Worm (Caenorhabditis elegans) whole organism, L3 larva: ENCODE measurements around the gene ZK177.3.
A peak's percentile ranks its signal among the peaks of the same experiment; 100 is the strongest.

ENCODE experiments used
- R02D3.7 ChIP-seq: fragments of 150-350 bp; optimal IDR thresholded peaks from 2 replicates; lab custom pipeline; 2014; ENCODE audit warnings: missing biosample characterization, missing genetic modification characterization
- ZK546.5 ChIP-seq: sonication (generic microtip); optimal IDR thresholded peaks from 2 replicates; lab custom pipeline; 2017; ENCODE audit warnings: missing biosample characterization, missing genetic modification characterization
- aly-2 ChIP-seq: fragments of 150-350 bp; optimal IDR thresholded peaks from 2 replicates; lab custom pipeline; 2014; ENCODE audit warnings: missing biosample characterization, missing genetic modification characterization
- ama-1 ChIP-seq: fragments of 150-350 bp; optimal IDR thresholded peaks from 2 replicates; lab custom pipeline; 2018
- ceh-16 ChIP-seq: sonication (generic microtip); optimal IDR thresholded peaks from 2 replicates; lab custom pipeline; 2017; ENCODE audit warnings: missing biosample characterization, missing genetic modification characterization
- ceh-28 ChIP-seq: fragments of 150-350 bp; optimal IDR thresholded peaks from 2 replicates; lab custom pipeline; 2014; ENCODE audit warnings: missing biosample characterization, missing genetic modification reagents, missing genetic modification characterization
- ceh-9 ChIP-seq: sonication (generic microtip); optimal IDR thresholded peaks from 2 replicates; lab custom pipeline; 2018; ENCODE audit warnings: missing biosample characterization, missing genetic modification characterization
- egl-5 ChIP-seq: fragments of 150-350 bp; optimal IDR thresholded peaks from 2 replicates; lab custom pipeline; 2017; ENCODE audit warnings: missing biosample characterization, missing genetic modification reagents, missing genetic modification characterization, inconsistent platforms
- elt-1 ChIP-seq: fragments of 150-350 bp; optimal IDR thresholded peaks from 2 replicates; lab custom pipeline; 2014; ENCODE audit warnings: missing biosample characterization, missing genetic modification characterization
- elt-2 ChIP-seq: sonication (generic microtip); optimal IDR thresholded peaks from 2 replicates; lab custom pipeline; 2016; ENCODE audit warnings: missing genetic modification reagents, mild to moderate bottlenecking, missing genetic modification characterization, missing compliant biosample characterization
- elt-3 ChIP-seq, 3 experiments: fragments of 150-350 bp in 1 of 3; sonication (generic microtip) in 2 of 3; optimal IDR thresholded peaks; 2 replicates in 2 of 3; 4 replicates in 1 of 3; lab custom pipeline; 2014 to 2017; ENCODE audit warnings: missing biosample characterization in 3 of 3, missing genetic modification characterization in 3 of 3
- eor-1 ChIP-seq, 2 experiments: fragments of 150-350 bp; optimal IDR thresholded peaks; 2 replicates each; lab custom pipeline; 2014 to 2018; ENCODE audit warnings: missing biosample characterization in 2 of 2, missing genetic modification characterization in 2 of 2
- fkh-10 ChIP-seq: sonication (generic microtip); optimal IDR thresholded peaks from 2 replicates; lab custom pipeline; 2017; ENCODE audit warnings: missing biosample characterization, missing genetic modification reagents, missing genetic modification characterization
- fkh-2 ChIP-seq: fragments of 150-350 bp; optimal IDR thresholded peaks from 2 replicates; lab custom pipeline; 2014; ENCODE audit warnings: missing biosample characterization, missing genetic modification reagents, missing genetic modification characterization
- hmg-11 ChIP-seq: sonication (generic microtip); optimal IDR thresholded peaks from 2 replicates; lab custom pipeline; 2016; ENCODE audit warnings: missing genetic modification characterization, missing compliant biosample characterization
- jun-1 ChIP-seq: fragments of 150-350 bp; optimal IDR thresholded peaks from 2 replicates; lab custom pipeline; 2014; ENCODE audit warnings: missing biosample characterization, missing genetic modification reagents, missing genetic modification characterization
- lin-15B ChIP-seq: fragments of 150-350 bp; optimal IDR thresholded peaks from 2 replicates; lab custom pipeline; 2014; ENCODE audit warnings: missing biosample characterization, missing genetic modification characterization
- lin-39 ChIP-seq: fragments of 150-350 bp; optimal IDR thresholded peaks from 2 replicates; lab custom pipeline; 2018; ENCODE audit warnings: missing biosample characterization, missing genetic modification reagents, missing genetic modification characterization
- lsy-12 ChIP-seq: sonication (generic microtip); optimal IDR thresholded peaks from 2 replicates; lab custom pipeline; 2016; ENCODE audit warnings: mild to moderate bottlenecking, missing genetic modification characterization, missing compliant biosample characterization
- mdl-1 ChIP-seq: fragments of 150-350 bp; optimal IDR thresholded peaks from 2 replicates; lab custom pipeline; 2014; ENCODE audit warnings: missing biosample characterization, missing genetic modification characterization
- nfya-1 ChIP-seq: sonication (generic microtip); optimal IDR thresholded peaks from 2 replicates; lab custom pipeline; 2017; ENCODE audit warnings: missing genetic modification characterization, mild to moderate bottlenecking, missing compliant biosample characterization, antibody characterized with exemption, moderate library complexity; ENCODE audit not compliant: insufficient read depth
- nhr-11 ChIP-seq: fragments of 150-350 bp; optimal IDR thresholded peaks from 2 replicates; lab custom pipeline; 2014; ENCODE audit warnings: missing biosample characterization, missing genetic modification characterization
- nhr-12 ChIP-seq: fragments of 150-350 bp; optimal IDR thresholded peaks from 2 replicates; lab custom pipeline; 2014; ENCODE audit warnings: missing biosample characterization, missing genetic modification characterization
- nhr-23 ChIP-seq: fragments of 150-350 bp; optimal IDR thresholded peaks from 2 replicates; lab custom pipeline; 2014; ENCODE audit warnings: missing biosample characterization, missing genetic modification reagents, missing genetic modification characterization
- nhr-237 ChIP-seq: fragments of 150-350 bp; optimal IDR thresholded peaks from 2 replicates; lab custom pipeline; 2014; ENCODE audit warnings: missing biosample characterization, missing genetic modification characterization
- nhr-25 ChIP-seq: sonication (generic microtip); optimal IDR thresholded peaks from 2 replicates; lab custom pipeline; 2017; ENCODE audit warnings: missing biosample characterization, missing genetic modification characterization
- nhr-28 ChIP-seq: fragments of 150-350 bp; optimal IDR thresholded peaks from 2 replicates; lab custom pipeline; 2014; ENCODE audit warnings: missing biosample characterization, missing genetic modification characterization
- nhr-43 ChIP-seq: sonication (generic microtip); optimal IDR thresholded peaks from 2 replicates; lab custom pipeline; 2016; ENCODE audit warnings: mild to moderate bottlenecking, missing genetic modification characterization, missing compliant biosample characterization; ENCODE audit not compliant: poor library complexity, severe bottlenecking
- nhr-67 ChIP-seq: fragments of 150-350 bp; optimal IDR thresholded peaks from 2 replicates; lab custom pipeline; 2014; ENCODE audit warnings: missing biosample characterization, missing genetic modification characterization
- nhr-77 ChIP-seq: fragments of 150-350 bp; optimal IDR thresholded peaks from 2 replicates; lab custom pipeline; 2014; ENCODE audit warnings: missing biosample characterization, missing genetic modification characterization
- pha-4 ChIP-seq: fragments of 150-350 bp; optimal IDR thresholded peaks from 2 replicates; lab custom pipeline; 2014; ENCODE audit warnings: missing biosample characterization, missing genetic modification reagents, missing genetic modification characterization
- pqm-1 ChIP-seq: fragments of 150-350 bp; optimal IDR thresholded peaks from 2 replicates; lab custom pipeline; 2017; ENCODE audit warnings: missing biosample characterization, missing genetic modification characterization, inconsistent platforms
- sea-2 ChIP-seq: fragments of 150-350 bp; sonication (generic microtip); optimal IDR thresholded peaks from 4 replicates; lab custom pipeline; 2014; ENCODE audit warnings: missing biosample characterization, missing genetic modification reagents, missing genetic modification characterization
- skn-1 ChIP-seq: fragments of 150-350 bp; optimal IDR thresholded peaks from 2 replicates; lab custom pipeline; 2014; ENCODE audit warnings: missing biosample characterization, missing genetic modification characterization
- snpc-4 ChIP-seq: fragments of 150-350 bp; optimal IDR thresholded peaks from 2 replicates; lab custom pipeline; 2014; ENCODE audit warnings: missing biosample characterization, missing genetic modification characterization
- tbx-2 ChIP-seq: sonication (generic microtip); optimal IDR thresholded peaks from 2 replicates; lab custom pipeline; 2016; ENCODE audit warnings: mild to moderate bottlenecking, missing genetic modification characterization, missing compliant biosample characterization
- unc-39 ChIP-seq: sonication (generic microtip); optimal IDR thresholded peaks from 4 replicates; lab custom pipeline; 2017; ENCODE audit warnings: missing biosample characterization, missing genetic modification characterization
- zag-1 ChIP-seq: fragments of 150-350 bp; optimal IDR thresholded peaks from 2 replicates; lab custom pipeline; 2014; ENCODE audit warnings: missing biosample characterization, missing genetic modification characterization
- ztf-11 ChIP-seq: fragments of 150-350 bp; optimal IDR thresholded peaks from 2 replicates; lab custom pipeline; 2014; ENCODE audit warnings: missing biosample characterization, missing genetic modification characterization
- ztf-4 ChIP-seq: fragments of 150-350 bp; optimal IDR thresholded peaks from 2 replicates; lab custom pipeline; 2014; ENCODE audit warnings: missing biosample characterization, missing genetic modification characterization

ZK177.3 gene

ce11 chrII:5515542-5515941 is at the start of gene ZK177.3:
ZK177.3 (plus strand) TSS chrII:5515842.
- TF ChIP-seq skn-1 (tag; lab: Kevin White, UChicago) (no peak), ZK546.5 (no peak), lin-39 (tag; lab: Kevin White, UChicago) (no peak), elt-2 (peak; percentile 65), eor-1 (tag; optimal IDR thresholded peaks at IDR 0.05; lab: Kevin White, UChicago) (no peak)
- TF ChIP-seq, all 47 proteins: peak for 1

- TF ChIP-seq ceh-16 (tag; lab: Kevin White, UChicago), result no peak
- TF ChIP-seq ceh-28 (tag; lab: Kevin White, UChicago), result peak; percentile 22
- TF ChIP-seq elt-3 (tag; optimal IDR thresholded peaks at IDR 0.05; lab: Kevin White, UChicago), result no peak
- TF ChIP-seq ZK546.5, result no peak
- TF ChIP-seq sea-2 (GFP tag; lab: Kevin White, UChicago), result no peak
- no peak for TF ChIP-seq nhr-12 (tag; lab: Kevin White, UChicago)
- no peak for TF ChIP-seq skn-1 (tag; lab: Kevin White, UChicago)
- TF ChIP-seq nfya-1 (tag; lab: Kevin White, UChicago), result peak; percentile 53
- TF ChIP-seq lin-15B, result peak; percentile 40
- no peak for TF ChIP-seq zag-1 (tag; lab: Kevin White, UChicago)
- TF ChIP-seq lsy-12 (tag; lab: Kevin White, UChicago), result no peak
- no peak for TF ChIP-seq nhr-28 (tag; lab: Kevin White, UChicago)
- TF ChIP-seq ztf-4 (tag; lab: Kevin White, UChicago), result no peak
- no peak for TF ChIP-seq jun-1
- peak; percentile 44 for TF ChIP-seq nhr-25 (tag; lab: Kevin White, UChicago)
- no peak for TF ChIP-seq fkh-10 (GFP tag; lab: Kevin White, UChicago)
- no peak for TF ChIP-seq tbx-2 (tag; lab: Kevin White, UChicago)
- TF ChIP-seq lin-39 (tag; lab: Kevin White, UChicago), result peak; percentile 17
- TF ChIP-seq nhr-11 (tag; lab: Kevin White, UChicago), result no peak
- TF ChIP-seq egl-5 (tag; lab: Kevin White, UChicago), result peak; percentile 8
- no peak for TF ChIP-seq snpc-4 (tag; lab: Kevin White, UChicago)
- peak; percentile 26 for TF ChIP-seq R02D3.7
- TF ChIP-seq hmg-11 (tag; lab: Kevin White, UChicago), result peak; percentile 77
- no peak for TF ChIP-seq ztf-11 (tag; lab: Kevin White, UChicago)
- no peak for TF ChIP-seq nhr-77
- no peak for TF ChIP-seq ama-1 (lab: Kevin White, UChicago)
- TF ChIP-seq nhr-43 (tag; lab: Kevin White, UChicago), result peak; percentile 22
- TF ChIP-seq mdl-1 (tag; lab: Kevin White, UChicago), result no peak
- no peak for TF ChIP-seq pqm-1 (tag; lab: Kevin White, UChicago)
Measured at ce11 chrII:5473946-5474423, 41.7 kb upstream of the ZK177.3 start, which contains the start of gene mrps-16. mrps-16 (plus strand) TSS chrII:5474373.

- TF ChIP-seq ceh-9 (tag; lab: Kevin White, UChicago), result no peak
- TF ChIP-seq nhr-237 (tag; lab: Kevin White, UChicago), result no peak
- no peak for TF ChIP-seq elt-2
- no peak for TF ChIP-seq aly-2
- TF ChIP-seq zag-1 (tag; lab: Kevin White, UChicago), result no peak
- TF ChIP-seq nhr-67, result no peak
- no peak for TF ChIP-seq unc-39 (tag; lab: Kevin White, UChicago)
- no peak for TF ChIP-seq nhr-23 (tag; lab: Kevin White, UChicago)
- TF ChIP-seq ztf-4 (tag; lab: Kevin White, UChicago), result no peak
- no peak for TF ChIP-seq skn-1 (tag; lab: Kevin White, UChicago)
- TF ChIP-seq mdl-1 (tag; lab: Kevin White, UChicago), result no peak
- no peak for TF ChIP-seq elt-1
- TF ChIP-seq hmg-11 (tag; lab: Kevin White, UChicago), result no peak
- TF ChIP-seq pha-4 (tag; lab: Kevin White, UChicago), result no peak
- no peak for TF ChIP-seq lin-39 (tag; lab: Kevin White, UChicago)
- TF ChIP-seq eor-1 (tag; optimal IDR thresholded peaks at IDR 0.05; lab: Kevin White, UChicago), result no peak
- TF ChIP-seq lsy-12 (tag; lab: Kevin White, UChicago), result no peak
- no peak for TF ChIP-seq fkh-2
Measured at ce11 chrII:5474946-5475345, 40.7 kb upstream of the ZK177.3 start, which contains the start of gene ilcr-2. ilcr-2 (plus strand) TSS chrII:5475246.
